Fruit fly (Drosophila melanogaster): ENCODE measurements around the gene CG9016.

The CG9016 gene

DNA sequence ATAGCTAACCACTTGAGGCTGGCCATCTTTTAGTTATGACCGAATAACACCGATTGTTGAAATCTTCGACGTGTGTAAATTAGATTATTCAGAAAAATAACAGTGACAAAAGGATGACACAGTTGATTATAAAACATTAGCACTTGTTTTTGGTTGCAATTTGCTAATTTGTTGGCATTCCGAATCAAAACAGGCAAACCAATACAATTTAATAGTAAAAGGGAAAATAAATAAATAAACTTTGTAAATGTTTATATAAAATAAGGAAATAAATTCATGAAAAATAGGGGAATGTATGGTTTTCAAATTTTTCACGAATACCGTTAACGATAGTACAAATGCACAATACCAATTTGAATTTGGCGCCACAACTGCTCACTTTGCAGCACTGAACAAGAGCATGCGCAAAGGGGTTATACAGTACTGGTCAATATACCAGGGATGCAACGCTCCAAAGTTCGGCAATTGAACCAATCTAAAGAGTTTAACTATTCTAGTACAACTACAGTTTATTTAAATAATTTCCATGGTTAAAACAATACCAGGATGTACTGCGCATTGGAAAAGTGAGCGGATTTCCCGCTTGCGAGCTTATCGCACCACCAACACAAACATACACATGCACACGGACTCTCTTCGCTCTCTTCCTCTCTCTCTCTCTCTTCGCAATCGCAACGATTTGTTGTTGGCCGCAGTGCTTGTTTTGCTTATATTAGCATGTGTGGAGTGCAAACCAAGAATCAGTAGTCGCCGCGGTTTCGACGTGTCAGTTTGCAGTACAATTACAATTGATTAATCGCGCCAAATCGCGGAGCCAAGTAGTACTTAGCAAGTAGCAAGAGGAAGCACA, 20.0 kb upstream of the CG9016 start, which contains the start of the genes Sfp26Ad and Gpdh1 (continued):
- peak; percentile 67; the same call in 2 of the 3 replicates for TF ChIP-seq dysf (GFP tag; IDR thresholded peaks at IDR 0.05)
- peak; percentile 50; the same call in 3 of the 4 replicates for TF ChIP-seq Gug (GFP tag; IDR thresholded peaks at IDR 0.05)
- TF ChIP-seq sisA (GFP tag; IDR thresholded peaks at IDR 0.05) = peak; percentile 65
- no peak for TF ChIP-seq wor (GFP tag; IDR thresholded peaks at IDR 0.05)
- TF ChIP-seq CG9727 (GFP tag; optimal IDR thresholded peaks at IDR 0.05) = peak; percentile 50
- TF ChIP-seq Nf-YB (GFP tag; optimal IDR thresholded peaks at IDR 0.05) = peak; percentile 61
- TF ChIP-seq HHEX (GFP tag; optimal IDR thresholded peaks at IDR 0.05) = peak; percentile 59
- TF ChIP-seq Ptx1 (GFP tag; IDR thresholded peaks at IDR 0.05) = peak; percentile 53
- peak; percentile 17 for TF ChIP-seq CG5180 (GFP tag; optimal IDR thresholded peaks at IDR 0.05)
- TF ChIP-seq CG34422 (GFP tag; IDR thresholded peaks at IDR 0.05) = peak; percentile 60; the same call in 2 of the 3 replicates
- no peak; the same call in 1 of the 2 replicates for TF ChIP-seq hbn (GFP tag; IDR thresholded peaks at IDR 0.05; ENCODE audit: partially characterized antibody)
- TF ChIP-seq CG13287 (GFP tag; IDR thresholded peaks at IDR 0.05; ENCODE audit: partially characterized antibody) = peak; percentile 67
- TF ChIP-seq CG4820 (GFP tag; optimal IDR thresholded peaks at IDR 0.05) = peak; percentile 66
- TF ChIP-seq CG4730 (GFP tag; IDR thresholded peaks at IDR 0.05) = peak; percentile 47; the same call in 1 of the 2 replicates
- TF ChIP-seq PHDP (tag; optimal IDR thresholded peaks at IDR 0.05) = peak; percentile 73
- peak; percentile 17 for TF ChIP-seq CG9437 (GFP tag; optimal IDR thresholded peaks at IDR 0.05)
- TF ChIP-seq shn (GFP tag; optimal IDR thresholded peaks at IDR 0.05) = peak; percentile 55
- peak; percentile 75 for TF ChIP-seq CG5245 (GFP tag; optimal IDR thresholded peaks at IDR 0.05)
- no peak for TF ChIP-seq dimm (GFP tag; IDR thresholded peaks at IDR 0.05)
- TF ChIP-seq Chrac-16 (GFP tag; optimal IDR thresholded peaks at IDR 0.05) = peak; percentile 76
- peak; percentile 64 for TF ChIP-seq CG10654 (GFP tag; optimal IDR thresholded peaks at IDR 0.05)
- peak; percentile 43 for TF ChIP-seq Fer2 (tag; optimal IDR thresholded peaks at IDR 0.05)
- TF ChIP-seq klu (GFP tag; IDR thresholded peaks at IDR 0.05) = peak; percentile 46; the same call in 1 of the 2 replicates
- TF ChIP-seq cad (GFP tag; optimal IDR thresholded peaks at IDR 0.05) = no peak
- peak; percentile 67 for TF ChIP-seq en (GFP tag; optimal IDR thresholded peaks at IDR 0.05)
- TF ChIP-seq zen2 (GFP tag; IDR thresholded peaks at IDR 0.05; ENCODE audit: partially characterized antibody) = no peak
- TF ChIP-seq NC2α (GFP tag; optimal IDR thresholded peaks at IDR 0.05) = peak; percentile 51
- no peak for TF ChIP-seq aop (GFP tag; IDR thresholded peaks at IDR 0.05)
- peak; percentile 13 for TF ChIP-seq CG4707 (GFP tag; optimal IDR thresholded peaks at IDR 0.05)
- TF ChIP-seq Hr39 (optimal IDR thresholded peaks at IDR 0.05) = no peak
- TF ChIP-seq nau (GFP tag; optimal IDR thresholded peaks at IDR 0.05) = peak; percentile 68
- TF ChIP-seq CG33557 (GFP tag; optimal IDR thresholded peaks at IDR 0.05) = peak; percentile 45
- TF ChIP-seq ERR (GFP tag; optimal IDR thresholded peaks at IDR 0.05) = peak; percentile 72
- TF ChIP-seq Ets65A (GFP tag) = peak; percentile 98
- TF ChIP-seq Kr (GFP tag; optimal IDR thresholded peaks at IDR 0.05) = no peak
- peak; percentile 70 for TF ChIP-seq gro (GFP tag; optimal IDR thresholded peaks at IDR 0.05)
- no peak for TF ChIP-seq eve (GFP tag; optimal IDR thresholded peaks at IDR 0.05)
- TF ChIP-seq HLHmδ (GFP tag; optimal IDR thresholded peaks at IDR 0.05) = peak; percentile 28
- TF ChIP-seq Lhr (GFP tag; optimal IDR thresholded peaks at IDR 0.05) = peak; percentile 55
- TF ChIP-seq Rx (GFP tag; IDR thresholded peaks at IDR 0.05) = peak; percentile 44
- peak; percentile 82 for TF ChIP-seq CG12391 (tag; optimal IDR thresholded peaks at IDR 0.05)
- peak; percentile 74 for TF ChIP-seq CG10209 (GFP tag; optimal IDR thresholded peaks at IDR 0.05)
- TF ChIP-seq Aef1 (GFP tag; IDR thresholded peaks at IDR 0.05) = peak; percentile 63; the same call in 1 of the 3 replicates
- TF ChIP-seq CTCF (GFP tag; optimal IDR thresholded peaks at IDR 0.05) = no peak
- peak; percentile 46 for TF ChIP-seq CG16863 (GFP tag; optimal IDR thresholded peaks at IDR 0.05)
- TF ChIP-seq pita (GFP tag; optimal IDR thresholded peaks at IDR 0.05) = no peak
- TF ChIP-seq NfI (GFP tag; optimal IDR thresholded peaks at IDR 0.05) = peak; percentile 82
- TF ChIP-seq nerfin-2 (GFP tag; IDR thresholded peaks at IDR 0.05; ENCODE audit: partially characterized antibody) = peak; percentile 39; the same call in 1 of the 2 replicates
- TF ChIP-seq so (GFP tag; IDR thresholded peaks at IDR 0.05) = peak; percentile 65; the same call in 1 of the 3 replicates

All from whole organism, embryonic.